Fruit fly (Drosophila melanogaster) Kc167 (cell line): Measurements from ENCODE around the gene CG10600.

Source experiments
- Myc ChIP-seq: fragments of >200 bp; optimal IDR thresholded peaks from 2 replicates; lab custom pipeline; 2017; ENCODE audit warnings: missing external identifiers
- Sin3A ChIP-seq: fragments of >200 bp; optimal IDR thresholded peaks from 2 replicates; lab custom pipeline; 2018; ENCODE audit warnings: missing external identifiers
- h ChIP-seq: fragments of >200 bp; optimal IDR thresholded peaks from 3 replicates; lab custom pipeline; 2018; ENCODE audit warnings: missing external identifiers
- insv ChIP-seq: fragments of >200 bp; optimal IDR thresholded peaks from 3 replicates; lab custom pipeline; 2018; ENCODE audit warnings: missing external identifiers
- psq ChIP-seq: fragments of >200 bp; optimal IDR thresholded peaks from 2 replicates; lab custom pipeline; 2017; ENCODE audit warnings: missing external identifiers
- ttk ChIP-seq: sonication (Bioruptor generic); optimal IDR thresholded peaks from 2 replicates; lab custom pipeline; 2017; ENCODE audit warnings: missing external identifiers

Gene CG10600

dm6 chr2L:18805637-18806403 lies 33.7 kb downstream of the CG10600 start:
- TF ChIP-seq Sin3A (lab: Kevin White, UChicago) (no peak), psq (lab: Kevin White, UChicago) (no peak), ttk (lab: Kevin White, UChicago) (no peak), insv (lab: Kevin White, UChicago) (no peak), Myc (no peak), h (lab: Kevin White, UChicago) (no peak)

- TF ChIP-seq ttk (lab: Kevin White, UChicago) = no peak
- no peak for TF ChIP-seq psq (lab: Kevin White, UChicago)
- no peak for TF ChIP-seq Sin3A (lab: Kevin White, UChicago)
- TF ChIP-seq h (lab: Kevin White, UChicago) = no peak
- TF ChIP-seq insv (lab: Kevin White, UChicago) = no peak
- no peak for TF ChIP-seq Myc
Observed at dm6 chr2L:18805247-18805636, 34.2 kb downstream of the CG10600 start, which contains the start of gene CG43814. Gene CG43814 (minus strand): TSS chr2L:18805347.

dm6 chr2L:18801704-18802103 lies 37.8 kb downstream of the CG10600 start:
- no peak for TF ChIP-seq h (lab: Kevin White, UChicago)
- no peak for TF ChIP-seq ttk (lab: Kevin White, UChicago)
- no peak for TF ChIP-seq Myc
- no peak for TF ChIP-seq psq (lab: Kevin White, UChicago)
- TF ChIP-seq Sin3A (lab: Kevin White, UChicago) = no peak
- no peak for TF ChIP-seq insv (lab: Kevin White, UChicago)

- no peak for TF ChIP-seq psq (lab: Kevin White, UChicago)
Observed at dm6 chr2L:18796446-18796845, 43.0 kb downstream of the CG10600 start.

dm6 chr2L:18795917-18796402 lies 43.5 kb downstream of the CG10600 start:
- TF ChIP-seq h (lab: Kevin White, UChicago) (no peak), psq (lab: Kevin White, UChicago) (no peak), insv (lab: Kevin White, UChicago) (peak; percentile 67), Myc (no peak), Sin3A (lab: Kevin White, UChicago) (no peak), ttk (lab: Kevin White, UChicago) (no peak)

- TF ChIP-seq Sin3A (lab: Kevin White, UChicago) = no peak
- TF ChIP-seq insv (lab: Kevin White, UChicago) = no peak
- no peak for TF ChIP-seq h (lab: Kevin White, UChicago)
- no peak for TF ChIP-seq ttk (lab: Kevin White, UChicago)
- TF ChIP-seq Myc = no peak
- TF ChIP-seq psq (lab: Kevin White, UChicago) = no peak
Observed at dm6 chr2L:18793243-18793642, 46.2 kb downstream of the CG10600 start.

dm6 chr2L:18792806-18793205 lies 46.7 kb downstream of the CG10600 start, which contains the start of gene ham:
Gene ham (minus strand): TSS chr2L:18792906.
- no peak for TF ChIP-seq ttk (lab: Kevin White, UChicago)
- TF ChIP-seq insv (lab: Kevin White, UChicago) = no peak
- no peak for TF ChIP-seq h (lab: Kevin White, UChicago)
- TF ChIP-seq Myc = no peak
- TF ChIP-seq Sin3A (lab: Kevin White, UChicago) = no peak
- TF ChIP-seq psq (lab: Kevin White, UChicago) = no peak

- no peak for TF ChIP-seq h (lab: Kevin White, UChicago)
- no peak for TF ChIP-seq Sin3A (lab: Kevin White, UChicago)
- no peak for TF ChIP-seq psq (lab: Kevin White, UChicago)
- TF ChIP-seq ttk (lab: Kevin White, UChicago) = no peak
- no peak for TF ChIP-seq Myc
- TF ChIP-seq insv (lab: Kevin White, UChicago) = no peak
Observed at dm6 chr2L:18789773-18790385, 49.6 kb downstream of the CG10600 start.

dm6 chr2L:18788953-18789352 lies 50.5 kb downstream of the CG10600 start:
- TF ChIP-seq Sin3A (lab: Kevin White, UChicago) (no peak), Myc (no peak), insv (lab: Kevin White, UChicago) (no peak), ttk (lab: Kevin White, UChicago) (no peak), psq (lab: Kevin White, UChicago) (no peak), h (lab: Kevin White, UChicago) (no peak)

- TF ChIP-seq psq (lab: Kevin White, UChicago) (no peak), h (lab: Kevin White, UChicago) (no peak), Myc (no peak), insv (lab: Kevin White, UChicago) (no peak), ttk (lab: Kevin White, UChicago) (no peak)
Observed at dm6 chr2L:18787415-18787989, 52.0 kb downstream of the CG10600 start.

dm6 chr2L:18785026-18785600 lies 54.4 kb downstream of the CG10600 start:
- no peak for TF ChIP-seq psq (lab: Kevin White, UChicago)
- TF ChIP-seq Myc = no peak
- TF ChIP-seq insv (lab: Kevin White, UChicago) = no peak
- no peak for TF ChIP-seq ttk (lab: Kevin White, UChicago)
- no peak for TF ChIP-seq h (lab: Kevin White, UChicago)
- TF ChIP-seq Sin3A (lab: Kevin White, UChicago) = no peak
